Worm (Caenorhabditis elegans): ENCODE results near the gene lgc-1.

Gene lgc-1

ce11 chrV:4134728-4135127, at the start of gene lgc-1:
Gene lgc-1, plus strand, starts transcription at chrV:4135028.
- no peak for TF ChIP-seq ref-1 (GFP tag; conservative IDR thresholded peaks at IDR 0.05)
- no peak for TF ChIP-seq cog-1 (tag; optimal IDR thresholded peaks at IDR 0.05)
- no peak for TF ChIP-seq tab-1 (GFP tag; IDR thresholded peaks at IDR 0.05)
- TF ChIP-seq T22C8.4 (GFP tag; IDR thresholded peaks at IDR 0.05) = no peak
- TF ChIP-seq klf-2 (GFP tag; conservative IDR thresholded peaks at IDR 0.05) = no peak

ce11 chrV:4094740-4095139, 40.1 kb upstream of the lgc-1 start, which contains the start of gene nhr-181:
Gene nhr-181, plus strand, starts transcription at chrV:4095040.
- TF ChIP-seq cog-1 (tag; optimal IDR thresholded peaks at IDR 0.05) (no peak), med-1 (GFP tag; optimal IDR thresholded peaks at IDR 0.05; ENCODE audit: insufficient read depth) (no peak), ztf-23 (GFP tag; IDR thresholded peaks at IDR 0.05) (no peak), flt-1 (GFP tag; IDR thresholded peaks at IDR 0.05) (no peak), ref-1 (GFP tag; conservative IDR thresholded peaks at IDR 0.05) (no peak), klf-2 (GFP tag; conservative IDR thresholded peaks at IDR 0.05) (no peak), tab-1 (GFP tag; IDR thresholded peaks at IDR 0.05) (no peak), ztf-29 (GFP tag; IDR thresholded peaks at IDR 0.05) (no peak), T22C8.4 (GFP tag; IDR thresholded peaks at IDR 0.05) (no peak)

- TF ChIP-seq med-1 (GFP tag; optimal IDR thresholded peaks at IDR 0.05; ENCODE audit: insufficient read depth) (no peak), klf-2 (GFP tag; conservative IDR thresholded peaks at IDR 0.05) (no peak), tab-1 (GFP tag; IDR thresholded peaks at IDR 0.05) (no peak)
Measured at ce11 chrV:4101567-4101966, 33.3 kb upstream of the lgc-1 start, which contains the start of gene srj-40. Gene srj-40, plus strand, starts transcription at chrV:4101867.

ce11 chrV:4104298-4104697, 30.5 kb upstream of the lgc-1 start, which contains the start of gene srj-39:
Gene srj-39, plus strand, starts transcription at chrV:4104598.
- TF ChIP-seq med-1 (GFP tag; optimal IDR thresholded peaks at IDR 0.05; ENCODE audit: insufficient read depth) (no peak), cog-1 (tag; optimal IDR thresholded peaks at IDR 0.05) (no peak), ztf-29 (GFP tag; IDR thresholded peaks at IDR 0.05) (no peak), ref-1 (GFP tag; conservative IDR thresholded peaks at IDR 0.05) (no peak), ztf-23 (GFP tag; IDR thresholded peaks at IDR 0.05) (no peak), T22C8.4 (GFP tag; IDR thresholded peaks at IDR 0.05) (no peak)

- TF ChIP-seq cog-1 (tag; optimal IDR thresholded peaks at IDR 0.05) (no peak), tab-1 (GFP tag; IDR thresholded peaks at IDR 0.05) (no peak), ref-1 (GFP tag; conservative IDR thresholded peaks at IDR 0.05) (no peak), med-1 (GFP tag; optimal IDR thresholded peaks at IDR 0.05; ENCODE audit: insufficient read depth) (no peak), klf-2 (GFP tag; conservative IDR thresholded peaks at IDR 0.05) (no peak), T22C8.4 (GFP tag; IDR thresholded peaks at IDR 0.05) (no peak), ztf-23 (GFP tag; IDR thresholded peaks at IDR 0.05) (no peak), ztf-29 (GFP tag; IDR thresholded peaks at IDR 0.05) (no peak), flt-1 (GFP tag; IDR thresholded peaks at IDR 0.05) (no peak)
Measured at ce11 chrV:4106688-4107087, 28.1 kb upstream of the lgc-1 start.

- no peak for TF ChIP-seq ref-1 (GFP tag; conservative IDR thresholded peaks at IDR 0.05)
- no peak for TF ChIP-seq T22C8.4 (GFP tag; IDR thresholded peaks at IDR 0.05)
- no peak for TF ChIP-seq med-1 (GFP tag; optimal IDR thresholded peaks at IDR 0.05; ENCODE audit: insufficient read depth)
- TF ChIP-seq flt-1 (GFP tag; IDR thresholded peaks at IDR 0.05) = no peak
- no peak for TF ChIP-seq klf-2 (GFP tag; conservative IDR thresholded peaks at IDR 0.05)
- TF ChIP-seq ztf-23 (GFP tag; IDR thresholded peaks at IDR 0.05) = no peak
- no peak for TF ChIP-seq tab-1 (GFP tag; IDR thresholded peaks at IDR 0.05)
- no peak for TF ChIP-seq ztf-29 (GFP tag; IDR thresholded peaks at IDR 0.05)
- no peak for TF ChIP-seq cog-1 (tag; optimal IDR thresholded peaks at IDR 0.05)
Measured at ce11 chrV:4109873-4110272, 25.0 kb upstream of the lgc-1 start, which contains the start of gene clc-18. Gene clc-18, minus strand, starts transcription at chrV:4109973.

- TF ChIP-seq med-1 (GFP tag; optimal IDR thresholded peaks at IDR 0.05; ENCODE audit: insufficient read depth) (no peak), ztf-23 (GFP tag; IDR thresholded peaks at IDR 0.05) (no peak), T22C8.4 (GFP tag; IDR thresholded peaks at IDR 0.05) (no peak)
Measured at ce11 chrV:4112516-4112915, 22.3 kb upstream of the lgc-1 start, which contains the start of gene srw-134. Gene srw-134, minus strand, starts transcription at chrV:4112616.

- no peak for TF ChIP-seq ztf-29 (GFP tag; IDR thresholded peaks at IDR 0.05)
- TF ChIP-seq med-1 (GFP tag; optimal IDR thresholded peaks at IDR 0.05; ENCODE audit: insufficient read depth) = no peak
- no peak for TF ChIP-seq ztf-23 (GFP tag; IDR thresholded peaks at IDR 0.05)
- no peak for TF ChIP-seq T22C8.4 (GFP tag; IDR thresholded peaks at IDR 0.05)
- no peak for TF ChIP-seq ref-1 (GFP tag; conservative IDR thresholded peaks at IDR 0.05)
- TF ChIP-seq tab-1 (GFP tag; IDR thresholded peaks at IDR 0.05) = no peak
- TF ChIP-seq klf-2 (GFP tag; conservative IDR thresholded peaks at IDR 0.05) = no peak
- no peak for TF ChIP-seq cog-1 (tag; optimal IDR thresholded peaks at IDR 0.05)
- no peak for TF ChIP-seq flt-1 (GFP tag; IDR thresholded peaks at IDR 0.05)
Measured at ce11 chrV:4114627-4115026, 20.2 kb upstream of the lgc-1 start, which contains the start of gene srw-133. Gene srw-133, minus strand, starts transcription at chrV:4114727.

ce11 chrV:4116071-4116470, 18.8 kb upstream of the lgc-1 start, which contains the start of gene T05B4.8:
Gene T05B4.8, minus strand, starts transcription at chrV:4116171.
- TF ChIP-seq T22C8.4 (GFP tag; IDR thresholded peaks at IDR 0.05) = no peak
- TF ChIP-seq flt-1 (GFP tag; IDR thresholded peaks at IDR 0.05) = no peak
- no peak for TF ChIP-seq tab-1 (GFP tag; IDR thresholded peaks at IDR 0.05)
- no peak for TF ChIP-seq ztf-29 (GFP tag; IDR thresholded peaks at IDR 0.05)
- TF ChIP-seq ztf-23 (GFP tag; IDR thresholded peaks at IDR 0.05) = no peak
- no peak for TF ChIP-seq cog-1 (tag; optimal IDR thresholded peaks at IDR 0.05)
- TF ChIP-seq klf-2 (GFP tag; conservative IDR thresholded peaks at IDR 0.05) = no peak
- no peak for TF ChIP-seq med-1 (GFP tag; optimal IDR thresholded peaks at IDR 0.05; ENCODE audit: insufficient read depth)
- no peak for TF ChIP-seq ref-1 (GFP tag; conservative IDR thresholded peaks at IDR 0.05)

- TF ChIP-seq cog-1 (tag; optimal IDR thresholded peaks at IDR 0.05) = no peak
Measured at ce11 chrV:4118332-4118731, 16.5 kb upstream of the lgc-1 start, which contains the start of gene T05B4.9. Gene T05B4.9, minus strand, starts transcription at chrV:4118432.

All from whole organism, midembryonic.